Worm (Caenorhabditis elegans) whole organism, L4 larva: ENCODE measurements around the gene srh-7.

Source experiments
- dmd-6 ChIP-seq: fragments of 200-800 bp; sonication (Bioruptor generic); IDR thresholded peaks from 2 replicates; pipeline ENCODE4 v1.3.6; 2022; ENCODE audit warnings: missing genetic modification reagents, missing genetic modification characterization, missing compliant biosample characterization
- mdt-29 ChIP-seq: fragments of 200-800 bp; sonication (Bioruptor generic); IDR thresholded peaks from 2 replicates; pipeline ENCODE4 v1.3.6; 2022; ENCODE audit warnings: missing genetic modification reagents, missing genetic modification characterization, missing compliant biosample characterization
- saeg-2 ChIP-seq: fragments of 200-800 bp; sonication (Bioruptor generic); IDR thresholded peaks from 2 replicates; pipeline ENCODE4 v1.3.6; 2022; ENCODE audit warnings: missing genetic modification reagents, missing genetic modification characterization, missing compliant biosample characterization
- vab-7 ChIP-seq: fragments of 200-800 bp; sonication (Bioruptor generic); IDR thresholded peaks from 2 replicates; pipeline ENCODE4 v1.3.6; 2022; ENCODE audit warnings: missing genetic modification reagents, missing genetic modification characterization, missing compliant biosample characterization

DNA sequence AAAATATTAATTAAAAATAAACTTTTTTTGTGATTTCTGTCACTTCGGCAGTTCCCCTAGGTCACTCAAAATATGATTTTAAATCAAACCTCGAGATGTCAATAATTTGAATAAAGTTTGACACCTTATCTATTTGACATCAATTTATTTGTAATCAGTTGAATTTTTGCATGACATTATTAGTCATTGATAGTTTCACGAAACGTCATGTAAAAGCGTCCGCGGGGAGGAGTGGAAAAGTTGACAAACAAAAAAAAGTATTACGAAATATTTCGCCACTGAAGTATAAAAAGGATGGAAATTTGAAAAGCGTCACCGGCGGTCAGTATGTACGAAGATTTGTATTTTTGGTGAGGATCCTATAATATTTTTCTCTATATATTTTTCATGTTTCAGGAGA lies 16.8 kb downstream of the srh-7 start, which contains the start of gene K09D9.1:
- no peak for TF ChIP-seq saeg-2 (GFP tag; lab: Robert Waterston, UW)
- no peak for TF ChIP-seq vab-7 (GFP tag; lab: Robert Waterston, UW)
- no peak for TF ChIP-seq mdt-29 (GFP tag; lab: Robert Waterston, UW)
- TF ChIP-seq dmd-6 (GFP tag; lab: Robert Waterston, UW): peak; percentile 97
